Worm (Caenorhabditis elegans): Measurements from ENCODE around the gene ins-14.

DNA sequence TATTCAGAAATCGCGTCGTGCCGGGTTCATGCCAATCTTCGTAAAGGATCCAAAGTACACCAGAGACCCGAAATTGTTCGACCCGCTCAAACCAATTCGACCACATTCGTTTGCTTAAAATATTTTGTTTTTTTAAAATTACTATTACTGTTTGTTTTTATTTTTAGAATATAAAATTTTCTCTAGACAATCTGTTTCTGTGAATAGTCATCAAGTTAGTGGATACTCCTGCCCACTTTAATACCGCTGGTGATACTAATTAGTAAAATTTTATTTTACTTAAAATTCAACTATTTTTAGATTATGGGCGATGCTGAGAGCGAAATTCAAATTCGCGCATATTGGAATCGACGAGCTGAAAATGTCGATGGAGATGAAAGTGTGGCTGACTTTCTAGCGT lies 9.0 kb downstream of the ins-14 start, which contains the start of gene T14B4.1:
- no peak for TF ChIP-seq ztf-11 (tag; optimal IDR thresholded peaks at IDR 0.05)
- no peak for TF ChIP-seq nhr-237 (tag; optimal IDR thresholded peaks at IDR 0.05)
- TF ChIP-seq mep-1 (tag; optimal IDR thresholded peaks at IDR 0.05): no peak
- no peak for TF ChIP-seq ceh-62 (tag; optimal IDR thresholded peaks at IDR 0.05)
- no peak for TF ChIP-seq madf-5 (GFP tag; IDR thresholded peaks at IDR 0.05)
- TF ChIP-seq nhr-28 (tag; optimal IDR thresholded peaks at IDR 0.05): no peak
- TF ChIP-seq vab-7 (GFP tag; IDR thresholded peaks at IDR 0.05): no peak
- TF ChIP-seq ceh-82 (tag; optimal IDR thresholded peaks at IDR 0.05): no peak
- TF ChIP-seq lin-39 (tag; optimal IDR thresholded peaks at IDR 0.05): no peak
- TF ChIP-seq R02D3.7 (tag; optimal IDR thresholded peaks at IDR 0.05): no peak
- TF ChIP-seq unc-39 (tag; optimal IDR thresholded peaks at IDR 0.05): no peak
- no peak for TF ChIP-seq fos-1 (tag; optimal IDR thresholded peaks at IDR 0.05)
